Worm (Caenorhabditis elegans) whole organism, midembryonic: Measurements from ENCODE around the gene irld-47.

Source experiments
- cog-1 ChIP-seq: sonication (generic microtip); optimal IDR thresholded peaks from 2 replicates; lab custom pipeline; 2016; ENCODE audit warnings: missing genetic modification characterization, missing compliant biosample characterization
- klf-2 ChIP-seq: fragments of 200-800 bp; sonication (Bioruptor generic); conservative IDR thresholded peaks from 2 replicates; pipeline ENCODE4 v1.3.6; 2022; ENCODE audit warnings: missing genetic modification reagents, missing genetic modification characterization, missing compliant biosample characterization

- TF ChIP-seq klf-2 (no peak), cog-1 (tag; lab: Kevin White, UChicago) (no peak)
These were observed 11.3 kb downstream of the irld-47 start, which contains the start of gene cki-1 for ce11 chrII:7810869-7811543.
